Worm (Caenorhabditis elegans) whole organism, young adult: ENCODE measurements around the gene tpra-1.

ENCODE experiments used
- B0019.2 ChIP-seq: fragments of 200-800 bp; sonication (Bioruptor generic); conservative IDR thresholded peaks from 2 replicates; pipeline ENCODE4 v1.3.6; 2022; ENCODE audit warnings: missing genetic modification reagents, missing genetic modification characterization, missing compliant biosample characterization
- D2030.7 ChIP-seq: fragments of 200-800 bp; sonication (Bioruptor generic); IDR thresholded peaks from 2 replicates; pipeline ENCODE4 v1.3.6; 2022; ENCODE audit warnings: missing genetic modification reagents, missing genetic modification characterization, missing compliant biosample characterization
- F22D6.2 ChIP-seq: sonication (generic microtip); optimal IDR thresholded peaks from 2 replicates; lab custom pipeline; 2016; ENCODE audit warnings: mild to moderate bottlenecking, missing genetic modification characterization, missing compliant biosample characterization
- F49E8.2 ChIP-seq: sonication (generic microtip); optimal IDR thresholded peaks from 3 replicates; lab custom pipeline; 2017; ENCODE audit warnings: missing genetic modification characterization, mild to moderate bottlenecking, missing compliant biosample characterization, antibody characterized with exemption, moderate library complexity; ENCODE audit not compliant: insufficient read depth
- F52B5.7 ChIP-seq: sonication (generic microtip); optimal IDR thresholded peaks from 2 replicates; lab custom pipeline; 2016; ENCODE audit warnings: mild to moderate bottlenecking, missing genetic modification characterization, missing compliant biosample characterization
- F55B11.4 ChIP-seq: sonication (generic microtip); optimal IDR thresholded peaks from 2 replicates; lab custom pipeline; 2016; ENCODE audit warnings: missing compliant biosample characterization, missing genetic modification characterization, borderline replicate concordance; ENCODE audit not compliant: insufficient read depth
- F57C9.4 ChIP-seq: sonication (generic microtip); optimal IDR thresholded peaks from 2 replicates; lab custom pipeline; 2017; ENCODE audit warnings: mild to moderate bottlenecking, missing genetic modification characterization, missing compliant biosample characterization
- K11D2.4 ChIP-seq: fragments of 200-800 bp; sonication (Bioruptor generic); IDR thresholded peaks from 2 replicates; pipeline ENCODE4 v1.3.6; 2022; ENCODE audit warnings: missing genetic modification reagents, missing genetic modification characterization, missing compliant biosample characterization
- K12H6.12 ChIP-seq: fragments of 200-800 bp; sonication (Bioruptor generic); optimal IDR thresholded peaks from 2 replicates; lab custom pipeline; 2018; ENCODE audit warnings: mild to moderate bottlenecking, missing genetic modification characterization, missing compliant biosample characterization
- Y53F4B.3 ChIP-seq: fragments of 200-800 bp; sonication (Bioruptor generic); IDR thresholded peaks from 2 replicates; pipeline ENCODE4 v1.3.6; 2022; ENCODE audit warnings: missing genetic modification reagents, missing genetic modification characterization, missing compliant biosample characterization
- atf-7 ChIP-seq: sonication (generic microtip); optimal IDR thresholded peaks from 2 replicates; lab custom pipeline; 2017; ENCODE audit warnings: mild to moderate bottlenecking, missing genetic modification characterization, missing compliant biosample characterization
- attf-3 ChIP-seq: fragments of 200-800 bp; sonication (Bioruptor generic); conservative IDR thresholded peaks from 2 replicates; pipeline ENCODE4 v1.3.6; 2022; ENCODE audit warnings: missing genetic modification reagents, missing genetic modification characterization, missing compliant biosample characterization
- attf-5 ChIP-seq: fragments of 200-800 bp; sonication (Bioruptor generic); optimal IDR thresholded peaks from 2 replicates; lab custom pipeline; 2018; ENCODE audit warnings: mild to moderate bottlenecking, missing genetic modification characterization, missing compliant biosample characterization
- cebp-2 ChIP-seq: fragments of 200-800 bp; sonication (Bioruptor generic); IDR thresholded peaks from 2 replicates; pipeline ENCODE4 v1.3.6; 2022; ENCODE audit warnings: missing genetic modification characterization, missing compliant biosample characterization
- ceh-58 ChIP-seq: fragments of 200-800 bp; sonication (Bioruptor generic); IDR thresholded peaks from 2 replicates; pipeline ENCODE4 v1.3.6; 2022; ENCODE audit warnings: missing genetic modification characterization, missing compliant biosample characterization
- ceh-79 ChIP-seq: sonication (generic microtip); optimal IDR thresholded peaks from 2 replicates; lab custom pipeline; 2017; ENCODE audit warnings: mild to moderate bottlenecking, missing genetic modification characterization, missing compliant biosample characterization
- dox-1 ChIP-seq: fragments of 200-800 bp; sonication (Bioruptor generic); IDR thresholded peaks from 2 replicates; pipeline ENCODE4 v1.3.6; 2022; ENCODE audit warnings: missing genetic modification reagents, missing genetic modification characterization, missing compliant biosample characterization
- lag-1 ChIP-seq: fragments of 200-800 bp; sonication (Bioruptor generic); IDR thresholded peaks from 2 replicates; pipeline ENCODE4 v1.3.6; 2022; ENCODE audit warnings: missing genetic modification reagents, missing genetic modification characterization, missing compliant biosample characterization
- lin-35 ChIP-seq, 3 experiments: fragments of 150-350 bp in 2 of 3; sonication (generic microtip) in 1 of 3; optimal IDR thresholded peaks; 2 replicates each; lab custom pipeline; 2014 to 2018; ENCODE audit warnings: missing biosample characterization in 3 of 3, missing genetic modification characterization in 3 of 3, missing genetic modification reagents in 3 of 3
- lin-54 ChIP-seq: fragments of 200-800 bp; sonication (Bioruptor generic); optimal IDR thresholded peaks from 2 replicates; lab custom pipeline; 2018; ENCODE audit warnings: mild to moderate bottlenecking, missing genetic modification characterization, missing compliant biosample characterization
- nfya-1 ChIP-seq: sonication (generic microtip); optimal IDR thresholded peaks from 2 replicates; lab custom pipeline; 2017; ENCODE audit warnings: antibody characterized with exemption, missing compliant biosample characterization, missing genetic modification characterization, borderline replicate concordance; ENCODE audit not compliant: insufficient read depth
- nhr-120 ChIP-seq: fragments of 200-800 bp; sonication (Bioruptor generic); IDR thresholded peaks from 2 replicates; pipeline ENCODE4 v1.3.6; 2022; ENCODE audit warnings: missing genetic modification characterization, missing compliant biosample characterization
- rcor-1 ChIP-seq: fragments of 200-800 bp; sonication (Bioruptor generic); IDR thresholded peaks from 2 replicates; pipeline ENCODE4 v1.3.6; 2022; ENCODE audit warnings: missing genetic modification reagents, missing genetic modification characterization, missing compliant biosample characterization
- rec-8 ChIP-seq, 2 experiments: sonication (generic microtip); optimal IDR thresholded peaks; 2 replicates each; lab custom pipeline; 2016; ENCODE audit warnings: mild to moderate bottlenecking in 2 of 2, missing genetic modification characterization in 2 of 2, missing genetic modification reagents in 2 of 2, missing genotype in 2 of 2, missing biosample characterization in 1 of 2, missing compliant biosample characterization in 1 of 2, moderate library complexity in 1 of 2
- snpc-4 ChIP-seq, 5 experiments: fragments of 150-350 bp in 1 of 5; sonication (generic microtip) in 4 of 5; optimal IDR thresholded peaks; 2 replicates each; lab custom pipeline; 2014 to 2018; ENCODE audit warnings: missing genetic modification characterization in 5 of 5, missing biosample characterization in 3 of 5, antibody characterized with exemption in 2 of 5, mild to moderate bottlenecking in 2 of 5, missing compliant biosample characterization in 2 of 5, missing genotype in 2 of 5, moderate library complexity in 2 of 5, missing genetic modification reagents in 1 of 5
- sptf-2 ChIP-seq: fragments of 200-800 bp; sonication (Bioruptor generic); optimal IDR thresholded peaks from 2 replicates; lab custom pipeline; 2018; ENCODE audit warnings: mild to moderate bottlenecking, missing genetic modification characterization, missing compliant biosample characterization
- tbx-9 ChIP-seq: sonication (generic microtip); optimal IDR thresholded peaks from 2 replicates; lab custom pipeline; 2016; ENCODE audit warnings: borderline replicate concordance, missing genetic modification characterization, inconsistent platforms, missing compliant biosample characterization
- tlf-1 ChIP-seq: fragments of 200-800 bp; sonication (Bioruptor generic); optimal IDR thresholded peaks from 2 replicates; lab custom pipeline; 2018; ENCODE audit warnings: mild to moderate bottlenecking, missing genetic modification characterization, missing compliant biosample characterization
- unc-130 ChIP-seq: sonication (generic microtip); optimal IDR thresholded peaks from 2 replicates; lab custom pipeline; 2016; ENCODE audit warnings: missing genetic modification reagents, missing genetic modification characterization, missing compliant biosample characterization
- ztf-22 ChIP-seq: fragments of 200-800 bp; sonication (Bioruptor generic); optimal IDR thresholded peaks from 2 replicates; lab custom pipeline; 2018; ENCODE audit warnings: mild to moderate bottlenecking, missing genetic modification characterization, moderate library complexity, missing compliant biosample characterization
- ztf-26 ChIP-seq: sonication (generic microtip); optimal IDR thresholded peaks from 2 replicates; lab custom pipeline; 2017; ENCODE audit warnings: missing genetic modification characterization, missing compliant biosample characterization
- ztf-28 ChIP-seq: fragments of 200-800 bp; sonication (Bioruptor generic); IDR thresholded peaks from 2 replicates; pipeline ENCODE4 v1.3.6; 2022; ENCODE audit warnings: missing genetic modification reagents, missing genetic modification characterization, missing compliant biosample characterization

Gene tpra-1

DNA sequence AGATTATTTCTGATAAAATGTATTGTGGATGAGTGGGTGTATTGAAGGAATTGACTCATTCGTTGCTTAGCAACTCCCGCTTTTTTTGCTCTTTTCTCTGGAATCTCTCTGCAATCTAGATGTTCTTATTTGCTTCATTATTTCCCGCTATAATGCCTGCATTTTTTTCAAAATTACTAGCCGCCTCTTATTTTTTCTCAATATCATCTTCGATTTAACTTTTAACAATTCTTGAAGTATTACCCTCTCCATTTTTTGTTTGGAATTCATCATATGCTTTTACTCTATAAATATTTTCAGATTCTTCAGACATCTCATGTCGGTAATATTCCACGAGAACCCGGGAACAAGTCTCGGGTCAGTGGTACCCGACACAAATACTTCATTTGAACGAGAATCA lies at the start of gene tpra-1:
Gene tpra-1, plus strand, starts transcription at position 301 of the 400 bp plus-strand sequence.
- TF ChIP-seq tbx-9 (no peak), ceh-58 (GFP tag; lab: Robert Waterston, UW) (no peak), lag-1 (GFP tag; lab: Robert Waterston, UW) (no peak), ztf-28 (no peak), snpc-4 (GFP tag; optimal IDR thresholded peaks at IDR 0.05; lab: Kevin White, UChicago) (no peak), snpc-4 (tag; optimal IDR thresholded peaks at IDR 0.05; lab: Kevin White, UChicago) (no peak), nhr-120 (GFP tag; lab: Robert Waterston, UW) (no peak), F22D6.2 (tag; lab: Kevin White, UChicago) (no peak), cebp-2 (GFP tag; lab: Robert Waterston, UW) (no peak), B0019.2 (GFP tag; lab: Robert Waterston, UW) (no peak), unc-130 (GFP tag; lab: Kevin White, UChicago) (no peak), K11D2.4 (GFP tag; lab: Robert Waterston, UW) (no peak), F57C9.4 (tag; lab: Kevin White, UChicago) (no peak), F52B5.7 (no peak), ztf-22 (no peak), sptf-2 (GFP tag; lab: Kevin White, UChicago) (no peak), nfya-1 (tag; lab: Kevin White, UChicago) (no peak), F55B11.4 (tag; lab: Kevin White, UChicago) (no peak), D2030.7 (GFP tag; lab: Robert Waterston, UW) (no peak)
- TF ChIP-seq, all 124 proteins: peak for 0

DNA sequence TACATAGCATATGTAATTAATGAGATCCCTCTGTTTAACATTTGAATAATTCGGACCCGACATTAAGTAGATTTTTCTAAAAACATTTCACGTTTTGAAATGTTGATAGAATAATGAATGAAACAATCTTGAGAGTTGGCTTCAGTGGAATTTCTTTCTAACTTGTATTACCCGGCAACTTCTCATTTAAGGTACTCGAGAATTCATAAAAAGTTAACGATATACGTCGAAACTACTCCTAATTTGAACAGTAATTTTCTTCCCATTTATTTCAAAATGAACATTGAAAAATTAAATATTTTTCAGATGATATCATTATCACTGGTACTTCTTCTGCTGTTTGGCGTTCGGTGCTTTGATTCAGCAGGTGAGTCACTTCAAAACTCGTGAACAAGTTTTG lies 49.5 kb upstream of the tpra-1 start, which contains the start of gene C27B7.7:
Gene C27B7.7, plus strand, starts transcription at position 301 of the 400 bp plus-strand sequence.
- no peak for TF ChIP-seq attf-3 (GFP tag; lab: Robert Waterston, UW)
- TF ChIP-seq lin-54 (GFP tag; lab: Kevin White, UChicago), result no peak
- no peak for TF ChIP-seq lin-35 (GFP tag; optimal IDR thresholded peaks at IDR 0.05; lab: Kevin White, UChicago)
- TF ChIP-seq F49E8.2 (tag; lab: Kevin White, UChicago), result no peak
- TF ChIP-seq K12H6.12 (tag; lab: Kevin White, UChicago), result no peak
- no peak for TF ChIP-seq rcor-1 (GFP tag; lab: Robert Waterston, UW)
- TF ChIP-seq ztf-26, result no peak
- TF ChIP-seq Y53F4B.3 (GFP tag; lab: Robert Waterston, UW), result no peak
- no peak for TF ChIP-seq dox-1 (GFP tag; lab: Robert Waterston, UW)

DNA sequence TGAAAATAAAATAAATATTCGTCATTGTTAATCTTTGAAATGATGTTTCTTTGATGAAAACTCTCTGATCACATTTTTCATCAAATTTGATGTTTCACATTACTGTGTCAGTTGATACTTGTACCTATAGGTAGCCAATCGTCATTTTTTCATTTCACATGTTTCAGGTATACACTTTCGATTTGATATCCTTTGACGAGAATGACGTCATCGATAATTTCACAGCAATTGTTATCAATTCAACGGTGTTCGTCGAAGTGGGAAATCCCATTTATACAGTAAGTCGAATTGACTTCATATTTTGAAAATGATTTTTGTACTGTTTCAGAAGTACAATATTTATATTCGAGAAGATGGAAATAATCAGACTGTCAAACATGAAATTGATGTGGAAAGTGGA lies 42.1 kb upstream of the tpra-1 start:
- TF ChIP-seq attf-5 (no peak), tlf-1 (GFP tag; lab: Kevin White, UChicago) (no peak), ztf-26 (no peak), ceh-79 (tag; lab: Kevin White, UChicago) (no peak), atf-7 (tag; lab: Kevin White, UChicago) (peak; percentile 88)
- TF ChIP-seq, all 124 proteins: peak for 1

DNA sequence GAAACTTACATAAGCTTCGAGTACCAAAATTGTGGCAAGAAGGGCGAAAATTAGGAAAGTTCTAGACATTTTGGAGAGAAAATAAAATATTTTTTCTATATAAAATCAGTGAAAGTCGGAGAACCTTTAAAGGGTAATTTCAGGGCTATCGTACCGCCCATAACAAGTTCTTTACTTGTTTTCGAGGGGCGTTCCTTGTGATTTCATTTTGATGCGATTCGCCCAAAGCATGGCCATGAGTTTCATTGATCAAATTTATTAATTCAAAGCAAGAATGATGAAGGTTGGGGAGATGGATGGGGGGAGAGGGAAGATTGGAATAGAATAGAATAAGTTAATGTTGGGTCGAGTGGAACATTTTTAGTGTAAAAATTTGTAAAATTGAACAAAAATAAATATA lies 40.3 kb upstream of the tpra-1 start, which contains the start of gene C27B7.9:
Gene C27B7.9, minus strand, starts transcription at position 101 of the 400 bp plus-strand sequence.
- TF ChIP-seq ceh-58 (GFP tag; lab: Robert Waterston, UW) (0 out of 2 replicates have a peak, but pooled peaks have one; percentile 31), rec-8 (tag; optimal IDR thresholded peaks at IDR 0.05; lab: Kevin White, UChicago) (no peak)
- TF ChIP-seq, all 124 proteins: peak for 1
